Fruit fly (Drosophila melanogaster): ENCODE results near the gene CG43163.

The CG43163 gene

dm6 chr3L:8536387-8536786 is 29.4 kb upstream of the CG43163 start:
- TF ChIP-seq jim (GFP tag; optimal IDR thresholded peaks at IDR 0.05) (no peak), fru (GFP tag; optimal IDR thresholded peaks at IDR 0.05) (no peak), Hr78 (GFP tag; optimal IDR thresholded peaks at IDR 0.05) (no peak), lola (GFP tag; optimal IDR thresholded peaks at IDR 0.05) (no peak), rgr (GFP tag; optimal IDR thresholded peaks at IDR 0.05) (no peak), CG9705 (GFP tag; optimal IDR thresholded peaks at IDR 0.05) (no peak), Jra (GFP tag; optimal IDR thresholded peaks at IDR 0.05) (no peak), woc (GFP tag; optimal IDR thresholded peaks at IDR 0.05) (no peak), Hnf4 (GFP tag; optimal IDR thresholded peaks at IDR 0.05) (no peak), br (GFP tag; optimal IDR thresholded peaks at IDR 0.05) (no peak), Mio (GFP tag; optimal IDR thresholded peaks at IDR 0.05) (no peak), Hr83 (GFP tag; optimal IDR thresholded peaks at IDR 0.05; ENCODE audit: poor library complexity, severe bottlenecking) (no peak), HLH106 (tag; optimal IDR thresholded peaks at IDR 0.05) (no peak), dmrt93B (GFP tag; optimal IDR thresholded peaks at IDR 0.05) (no peak), dl (GFP tag; optimal IDR thresholded peaks at IDR 0.05; ENCODE audit: insufficient read depth in 1 of 2, partially characterized antibody in 2 of 2) (no peak), Dfd (GFP tag; optimal IDR thresholded peaks at IDR 0.05) (no peak), brk (GFP tag; optimal IDR thresholded peaks at IDR 0.05) (no peak), psq (GFP tag; optimal IDR thresholded peaks at IDR 0.05) (no peak), Dif (GFP tag; optimal IDR thresholded peaks at IDR 0.05; ENCODE audit: partially characterized antibody) (no peak), dsf (GFP tag; optimal IDR thresholded peaks at IDR 0.05; ENCODE audit: borderline replicate concordance) (no peak)

- TF ChIP-seq tai (GFP tag; optimal IDR thresholded peaks at IDR 0.05) (no peak), OdsH (GFP tag; optimal IDR thresholded peaks at IDR 0.05) (no peak), Rel (GFP tag; optimal IDR thresholded peaks at IDR 0.05) (no peak), Rel (tag; optimal IDR thresholded peaks at IDR 0.05) (peak; percentile 32), HLH106 (tag; optimal IDR thresholded peaks at IDR 0.05) (no peak), Hnf4 (GFP tag; optimal IDR thresholded peaks at IDR 0.05) (no peak), pan (optimal IDR thresholded peaks at IDR 0.05) (no peak), Vsx2 (GFP tag; optimal IDR thresholded peaks at IDR 0.05; ENCODE audit: partially characterized antibody) (no peak), GATAd (GFP tag; optimal IDR thresholded peaks at IDR 0.05) (peak; percentile 71), Myc (optimal IDR thresholded peaks at IDR 0.05) (peak; percentile 34)
Measured at dm6 chr3L:8534386-8535306, 27.7 kb upstream of the CG43163 start, which contains the start of gene ergic53. Gene ergic53 (plus strand): TSS chr3L:8534977.

DNA sequence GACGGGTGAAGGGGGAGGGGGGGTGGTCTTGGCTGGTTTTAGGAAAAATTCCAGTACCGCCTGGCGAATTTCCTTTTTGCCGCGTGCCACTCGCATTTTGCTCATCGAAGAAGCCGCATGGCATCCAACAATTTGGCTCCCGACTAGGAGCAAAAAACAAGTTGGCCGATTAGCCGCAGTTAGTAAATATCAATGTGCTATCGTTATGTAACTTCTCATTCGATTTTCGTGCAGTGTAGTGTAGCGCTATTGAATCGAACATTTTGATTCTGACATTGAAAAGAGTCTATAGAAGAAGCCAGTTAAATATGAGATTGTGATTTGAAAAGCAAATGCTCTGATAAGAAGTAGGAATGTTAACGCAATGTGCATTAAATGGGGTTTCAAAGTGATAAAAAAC is 22.8 kb upstream of the CG43163 start:
- TF ChIP-seq OdsH (GFP tag; optimal IDR thresholded peaks at IDR 0.05) (no peak), N (GFP tag; optimal IDR thresholded peaks at IDR 0.05) (no peak), ey (GFP tag; optimal IDR thresholded peaks at IDR 0.05) (no peak), sage (GFP tag; optimal IDR thresholded peaks at IDR 0.05) (no peak), Myc (optimal IDR thresholded peaks at IDR 0.05) (no peak), Hr78 (GFP tag; optimal IDR thresholded peaks at IDR 0.05) (no peak), woc (GFP tag; optimal IDR thresholded peaks at IDR 0.05) (no peak), CG32264 (GFP tag; optimal IDR thresholded peaks at IDR 0.05) (no peak), fru (GFP tag; optimal IDR thresholded peaks at IDR 0.05) (no peak), tai (GFP tag; optimal IDR thresholded peaks at IDR 0.05) (no peak), Dif (GFP tag; optimal IDR thresholded peaks at IDR 0.05; ENCODE audit: partially characterized antibody) (no peak), usp (GFP tag; optimal IDR thresholded peaks at IDR 0.05) (no peak), jim (GFP tag; optimal IDR thresholded peaks at IDR 0.05) (no peak), h (GFP tag; optimal IDR thresholded peaks at IDR 0.05) (no peak), brk (GFP tag; optimal IDR thresholded peaks at IDR 0.05) (no peak)

dm6 chr3L:8528546-8528945 is 21.6 kb upstream of the CG43163 start:
- TF ChIP-seq woc (GFP tag; optimal IDR thresholded peaks at IDR 0.05) (no peak), Dfd (GFP tag; optimal IDR thresholded peaks at IDR 0.05) (no peak), br (GFP tag; optimal IDR thresholded peaks at IDR 0.05) (no peak), sage (GFP tag; optimal IDR thresholded peaks at IDR 0.05) (peak; percentile 30), Rel (GFP tag; optimal IDR thresholded peaks at IDR 0.05) (no peak), Rel (tag; optimal IDR thresholded peaks at IDR 0.05) (peak; percentile 14), Hr83 (GFP tag; optimal IDR thresholded peaks at IDR 0.05; ENCODE audit: poor library complexity, severe bottlenecking) (no peak), brk (GFP tag; optimal IDR thresholded peaks at IDR 0.05) (no peak), ey (GFP tag; optimal IDR thresholded peaks at IDR 0.05) (peak; percentile 25), Vsx2 (GFP tag; optimal IDR thresholded peaks at IDR 0.05; ENCODE audit: partially characterized antibody) (no peak), HLH106 (tag; optimal IDR thresholded peaks at IDR 0.05) (peak; percentile 9), h (GFP tag; optimal IDR thresholded peaks at IDR 0.05) (peak; percentile 54)

Measured in whole organism, wandering third instar larva.